Worm (Caenorhabditis elegans): ENCODE data around the gene F52G3.8.
A peak's percentile ranks its signal among the peaks of the same experiment; 100 is the strongest.

F52G3.8 gene

DNA sequence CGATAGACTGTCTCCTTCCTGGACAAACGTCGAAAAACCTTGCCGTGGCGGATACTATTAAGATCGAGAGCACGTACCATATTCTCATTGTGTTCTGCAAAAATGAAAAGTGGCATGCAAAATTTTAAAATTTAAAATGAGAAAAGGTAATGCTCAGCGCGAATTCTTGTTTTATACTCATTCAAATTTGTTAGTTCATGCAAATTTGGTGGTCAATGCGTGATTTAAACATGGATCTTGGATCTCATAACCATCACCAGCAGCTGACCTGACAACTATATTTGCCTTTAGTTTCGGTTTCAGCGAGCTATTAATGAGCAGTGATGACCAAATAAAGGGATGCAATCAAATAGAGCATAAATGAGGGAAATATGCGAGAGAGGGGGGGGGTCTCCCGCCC is 23.3 kb upstream of the F52G3.8 start, which contains the start of gene F52G3.5:
F52G3.5 (minus strand) TSS at position 101 of the 400 bp plus-strand sequence.
- no peak for TF ChIP-seq nhr-12 (tag; optimal IDR thresholded peaks at IDR 0.05)
- TF ChIP-seq zip-8 (tag; optimal IDR thresholded peaks at IDR 0.05), result no peak
- no peak for TF ChIP-seq nhr-2 (tag; optimal IDR thresholded peaks at IDR 0.05)
- TF ChIP-seq elt-3 (tag; optimal IDR thresholded peaks at IDR 0.05), result no peak
- TF ChIP-seq nhr-28 (tag; optimal IDR thresholded peaks at IDR 0.05), result no peak
- no peak for TF ChIP-seq ceh-39 (tag; optimal IDR thresholded peaks at IDR 0.05)
- no peak for TF ChIP-seq ces-1 (GFP tag; optimal IDR thresholded peaks at IDR 0.05)
- no peak for TF ChIP-seq lin-13 (tag; optimal IDR thresholded peaks at IDR 0.05)

DNA sequence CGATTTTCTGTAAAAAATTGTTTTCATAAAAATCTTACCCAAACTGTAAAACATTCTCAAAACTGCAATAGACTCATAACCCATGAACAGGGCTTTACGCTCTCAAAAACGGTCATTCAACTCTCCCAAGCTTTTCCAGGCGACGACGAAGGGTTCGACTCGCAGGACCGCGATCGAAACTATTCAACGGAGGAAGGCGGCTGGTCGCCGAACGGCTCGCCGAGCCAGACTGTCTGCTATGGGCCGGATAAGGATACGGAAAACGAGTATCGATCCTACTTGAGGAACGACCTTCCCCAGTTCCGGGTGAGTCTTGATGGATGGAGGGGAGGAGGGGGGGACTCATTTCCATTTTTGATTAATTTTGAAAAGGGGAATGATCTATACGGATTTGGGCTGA is 15.1 kb upstream of the F52G3.8 start:
- TF ChIP-seq drap-1 (GFP tag; optimal IDR thresholded peaks at IDR 0.05) (no peak), nhr-28 (tag; optimal IDR thresholded peaks at IDR 0.05) (no peak), nhr-237 (tag; optimal IDR thresholded peaks at IDR 0.05) (no peak), mab-5 (tag; optimal IDR thresholded peaks at IDR 0.05) (no peak), ceh-83 (GFP tag; optimal IDR thresholded peaks at IDR 0.05) (peak; percentile 34), zip-8 (tag; optimal IDR thresholded peaks at IDR 0.05) (no peak), pha-4 (tag; optimal IDR thresholded peaks at IDR 0.05) (no peak), nhr-76 (tag; optimal IDR thresholded peaks at IDR 0.05) (no peak)

DNA sequence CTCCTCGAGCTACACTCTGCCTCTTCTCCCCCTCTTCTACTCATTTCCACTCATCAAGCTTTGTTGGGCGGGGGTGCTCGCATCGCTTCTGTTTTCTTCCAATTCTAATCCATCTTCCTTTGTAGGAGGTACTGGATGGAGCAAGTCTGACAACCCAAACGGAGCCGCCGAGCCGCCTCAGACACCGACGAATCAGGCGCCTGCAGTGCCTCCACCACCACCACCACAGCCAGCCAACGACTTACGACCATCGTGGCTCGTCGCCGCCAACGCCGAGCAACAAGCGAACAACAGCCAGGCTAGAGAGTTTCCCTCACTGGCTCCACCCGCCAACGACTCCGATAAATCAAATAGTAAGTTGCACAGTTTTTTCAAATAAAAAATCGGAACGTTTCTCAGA is 13.1 kb upstream of the F52G3.8 start:
- TF ChIP-seq ces-1 (GFP tag; optimal IDR thresholded peaks at IDR 0.05), result no peak
- TF ChIP-seq snpc-4 (tag; optimal IDR thresholded peaks at IDR 0.05), result no peak
- TF ChIP-seq nhr-2 (tag; optimal IDR thresholded peaks at IDR 0.05), result no peak
- TF ChIP-seq mep-1 (tag; optimal IDR thresholded peaks at IDR 0.05), result no peak
- TF ChIP-seq lin-32 (GFP tag; optimal IDR thresholded peaks at IDR 0.05), result no peak
- no peak for TF ChIP-seq pha-4 (tag; optimal IDR thresholded peaks at IDR 0.05)
- TF ChIP-seq elt-1 (tag; optimal IDR thresholded peaks at IDR 0.05; ENCODE audit: borderline replicate concordance, insufficient read depth), result no peak
- no peak for TF ChIP-seq unc-120 (tag; optimal IDR thresholded peaks at IDR 0.05; ENCODE audit: poor library complexity, severe bottlenecking)
- TF ChIP-seq elt-3 (tag; optimal IDR thresholded peaks at IDR 0.05), result no peak

DNA sequence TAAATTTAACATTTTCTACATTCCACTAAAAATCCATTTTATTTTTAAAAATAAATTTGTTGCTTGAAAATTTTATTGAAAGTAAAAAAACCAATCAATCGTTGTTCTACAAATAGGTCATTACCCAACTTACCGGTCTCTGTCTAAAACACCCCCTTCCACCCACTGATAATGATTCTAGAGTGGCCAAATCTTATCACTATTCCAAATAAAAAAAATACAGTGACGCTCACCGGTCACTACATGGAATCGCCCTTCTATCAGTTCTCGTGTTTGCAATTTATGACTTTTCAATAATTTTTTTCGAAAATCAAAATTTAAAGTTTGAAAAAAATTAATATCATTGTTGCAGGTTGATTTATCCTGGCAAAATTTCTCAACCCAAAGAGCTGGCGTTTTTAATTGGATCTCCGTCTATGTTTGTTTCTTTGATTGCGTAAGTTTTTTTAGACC is 10.8 kb upstream of the F52G3.8 start, which contains the start of the genes F52G3.1 and F52G3.7:
F52G3.1 (plus strand) TSS at position 353 of the 453 bp plus-strand sequence.
F52G3.7 (plus strand) TSS at position 403 of the 453 bp plus-strand sequence.
- TF ChIP-seq elt-1 (tag; optimal IDR thresholded peaks at IDR 0.05; ENCODE audit: borderline replicate concordance, insufficient read depth) (no peak), flh-1 (GFP tag; optimal IDR thresholded peaks at IDR 0.05) (no peak), zip-8 (tag; optimal IDR thresholded peaks at IDR 0.05) (no peak), nhr-2 (tag; optimal IDR thresholded peaks at IDR 0.05) (no peak), sptf-1 (tag; optimal IDR thresholded peaks at IDR 0.05) (no peak), snpc-4 (tag; optimal IDR thresholded peaks at IDR 0.05) (no peak), lin-32 (GFP tag; optimal IDR thresholded peaks at IDR 0.05) (no peak), lin-13 (tag; optimal IDR thresholded peaks at IDR 0.05) (no peak), M03D4.4 (tag; optimal IDR thresholded peaks at IDR 0.05) (no peak), mls-2 (tag; optimal IDR thresholded peaks at IDR 0.05) (no peak), ham-2 (GFP tag; optimal IDR thresholded peaks at IDR 0.05) (no peak), blmp-1 (tag; optimal IDR thresholded peaks at IDR 0.05) (no peak), unc-62 (GFP tag; optimal IDR thresholded peaks at IDR 0.05) (no peak), unc-120 (tag; optimal IDR thresholded peaks at IDR 0.05; ENCODE audit: poor library complexity, severe bottlenecking) (no peak), mep-1 (tag; optimal IDR thresholded peaks at IDR 0.05) (no peak), ces-1 (GFP tag; optimal IDR thresholded peaks at IDR 0.05) (no peak), nhr-28 (tag; optimal IDR thresholded peaks at IDR 0.05) (no peak), hlh-1 (tag; optimal IDR thresholded peaks at IDR 0.05) (no peak)

DNA sequence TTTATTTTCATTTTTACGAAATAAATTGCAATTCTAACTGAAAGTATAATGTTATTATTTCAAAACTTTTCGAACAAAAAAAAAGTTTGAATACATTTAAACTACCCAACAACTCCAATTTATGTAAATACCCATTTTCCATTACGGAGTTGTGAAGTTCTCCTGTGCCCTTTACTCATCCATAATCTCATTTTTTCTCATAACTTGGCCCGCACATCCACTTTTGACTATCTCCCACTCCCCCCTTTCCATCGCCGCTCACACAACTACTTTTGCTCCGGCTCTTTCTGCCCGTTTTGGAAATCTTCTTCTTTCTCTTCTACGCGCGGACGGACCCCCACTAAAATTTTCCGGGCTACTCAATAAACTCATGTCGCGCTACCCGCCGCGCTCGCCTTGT is 9.9 kb upstream of the F52G3.8 start:
- TF ChIP-seq flh-1 (GFP tag; optimal IDR thresholded peaks at IDR 0.05), result no peak
- TF ChIP-seq ces-1 (GFP tag; optimal IDR thresholded peaks at IDR 0.05), result peak; percentile 68
- TF ChIP-seq bed-3 (GFP tag; optimal IDR thresholded peaks at IDR 0.05), result no peak
- no peak for TF ChIP-seq ceh-39 (tag; optimal IDR thresholded peaks at IDR 0.05)

DNA sequence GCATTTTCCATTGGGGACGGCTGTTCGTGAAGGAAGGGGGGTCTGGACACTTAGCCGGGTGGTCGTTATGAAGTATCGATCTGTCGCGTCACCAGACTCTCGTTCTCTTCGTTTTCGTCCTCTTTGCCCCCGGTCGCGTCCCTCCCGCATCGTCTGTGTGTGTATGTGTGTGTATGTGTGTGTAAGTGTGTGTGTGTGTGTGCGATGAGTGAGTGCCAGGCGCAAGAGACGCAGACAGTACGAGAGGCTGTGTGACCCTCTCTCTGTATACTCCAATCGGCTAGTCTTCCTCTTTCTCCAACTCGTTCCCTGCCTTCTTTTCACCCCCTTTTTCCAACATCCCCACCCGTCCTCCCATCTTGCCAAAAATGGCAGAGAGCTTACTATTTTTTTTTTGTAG is 8.6 kb upstream of the F52G3.8 start:
- no peak for TF ChIP-seq snpc-4 (tag; optimal IDR thresholded peaks at IDR 0.05)
- peak; percentile 84 for TF ChIP-seq cnd-1 (tag; optimal IDR thresholded peaks at IDR 0.05)
- TF ChIP-seq lin-13 (tag; optimal IDR thresholded peaks at IDR 0.05), result peak; percentile 78
- peak; percentile 35 for TF ChIP-seq bed-3 (GFP tag; optimal IDR thresholded peaks at IDR 0.05)
- no peak for TF ChIP-seq unc-39 (tag; optimal IDR thresholded peaks at IDR 0.05)
- peak; percentile 88 for TF ChIP-seq hlh-1 (tag; optimal IDR thresholded peaks at IDR 0.05)
- TF ChIP-seq nhr-237 (tag; optimal IDR thresholded peaks at IDR 0.05), result peak; percentile 41
- TF ChIP-seq nhr-12 (tag; optimal IDR thresholded peaks at IDR 0.05), result peak; percentile 13
- TF ChIP-seq mep-1 (tag; optimal IDR thresholded peaks at IDR 0.05), result peak; percentile 92
- TF ChIP-seq elt-3 (tag; optimal IDR thresholded peaks at IDR 0.05), result no peak
- peak; percentile 71 for TF ChIP-seq unc-62 (GFP tag; optimal IDR thresholded peaks at IDR 0.05)
- peak; percentile 29 for TF ChIP-seq lin-32 (GFP tag; optimal IDR thresholded peaks at IDR 0.05)
- peak; percentile 76 for TF ChIP-seq M03D4.4 (tag; optimal IDR thresholded peaks at IDR 0.05)
- TF ChIP-seq ham-2 (GFP tag; optimal IDR thresholded peaks at IDR 0.05), result peak; percentile 64
- peak; percentile 87 for TF ChIP-seq sptf-1 (tag; optimal IDR thresholded peaks at IDR 0.05)
- peak; percentile 62 for TF ChIP-seq lsy-2 (tag; optimal IDR thresholded peaks at IDR 0.05)
- TF ChIP-seq mls-2 (tag; optimal IDR thresholded peaks at IDR 0.05), result peak; percentile 86
- no peak for TF ChIP-seq mab-5 (tag; optimal IDR thresholded peaks at IDR 0.05)
- no peak for TF ChIP-seq ceh-83 (GFP tag; optimal IDR thresholded peaks at IDR 0.05)
- peak; percentile 2 for TF ChIP-seq tbx-8 (GFP tag; optimal IDR thresholded peaks at IDR 0.05)
- no peak for TF ChIP-seq blmp-1 (tag; optimal IDR thresholded peaks at IDR 0.05)
- TF ChIP-seq ces-1 (GFP tag; optimal IDR thresholded peaks at IDR 0.05), result peak; percentile 70
- peak; percentile 87 for TF ChIP-seq ztf-11 (tag; optimal IDR thresholded peaks at IDR 0.05)
- TF ChIP-seq zip-8 (tag; optimal IDR thresholded peaks at IDR 0.05), result no peak
- peak; percentile 34 for TF ChIP-seq sem-2 (GFP tag; optimal IDR thresholded peaks at IDR 0.05)
- TF ChIP-seq drap-1 (GFP tag; optimal IDR thresholded peaks at IDR 0.05), result peak; percentile 78
- TF ChIP-seq nhr-28 (tag; optimal IDR thresholded peaks at IDR 0.05), result no peak
- peak; percentile 80 for TF ChIP-seq ceh-39 (tag; optimal IDR thresholded peaks at IDR 0.05)
- peak; percentile 73 for TF ChIP-seq unc-120 (tag; optimal IDR thresholded peaks at IDR 0.05; ENCODE audit: poor library complexity, severe bottlenecking)
- peak; percentile 74 for TF ChIP-seq elt-1 (tag; optimal IDR thresholded peaks at IDR 0.05; ENCODE audit: borderline replicate concordance, insufficient read depth)

Data from whole organism, mixed stage, embryonic.